Fruit fly (Drosophila melanogaster) whole organism, embryonic: ENCODE data around the gene Rrp1.

Experiments
- Atf3 ChIP-seq: fragments of 200-800 bp; sonication (Bioruptor generic); optimal IDR thresholded peaks from 3 replicates; lab custom pipeline; 2016; ENCODE audit warnings: missing biosample characterization, missing genetic modification characterization
- CG11398 ChIP-seq: fragments of 200-800 bp; sonication (Bioruptor generic); optimal IDR thresholded peaks from 2 replicates; lab custom pipeline; 2016; ENCODE audit warnings: missing biosample characterization, missing genetic modification characterization
- CG17361 ChIP-seq: fragments of 200-800 bp; sonication (Bioruptor generic); IDR thresholded peaks from 3 replicates; pipeline ENCODE4 v1.3.6; 2022; ENCODE audit warnings: missing biosample characterization, missing genetic modification characterization
- CG2889 ChIP-seq: fragments of 200-800 bp; sonication (Bioruptor generic); IDR thresholded peaks from 3 replicates; pipeline ENCODE4 v1.3.6; 2022; ENCODE audit warnings: missing biosample characterization, missing genetic modification characterization
- Max ChIP-seq: fragments of 200-800 bp; sonication (Bioruptor generic); optimal IDR thresholded peaks from 2 replicates; lab custom pipeline; 2016; ENCODE audit warnings: missing biosample characterization, mild to moderate bottlenecking, missing genetic modification characterization
- TFAM ChIP-seq: fragments of 200-800 bp; sonication (Bioruptor generic); optimal IDR thresholded peaks from 2 replicates; lab custom pipeline; 2017; ENCODE audit warnings: missing biosample characterization, missing genetic modification characterization, inconsistent platforms
- ewg ChIP-seq: fragments of 200-800 bp; sonication (Bioruptor generic); optimal IDR thresholded peaks from 3 replicates; lab custom pipeline; 2017; ENCODE audit warnings: mild to moderate bottlenecking, missing biosample characterization, missing genetic modification reagents, missing genetic modification characterization
- nau ChIP-seq: fragments of 200-800 bp; sonication (Bioruptor generic); optimal IDR thresholded peaks from 3 replicates; lab custom pipeline; 2017; ENCODE audit warnings: missing biosample characterization, mild to moderate bottlenecking, missing genetic modification characterization, missing genetic modification reagents
- rib ChIP-seq: fragments of 200-800 bp; sonication (Bioruptor generic); IDR thresholded peaks from 2 replicates; pipeline ENCODE4 v1.3.6; 2022; ENCODE audit warnings: missing biosample characterization, missing genetic modification characterization
- salm ChIP-seq: fragments of 200-800 bp; sonication (Bioruptor generic); optimal IDR thresholded peaks from 2 replicates; lab custom pipeline; 2018; ENCODE audit warnings: missing biosample characterization, mild to moderate bottlenecking, missing genetic modification characterization
- ttk ChIP-seq: fragments of 200-800 bp; sonication (Bioruptor generic); IDR thresholded peaks from 2 replicates; pipeline ENCODE4 v2.1.2; 2022; ENCODE audit warnings: missing biosample characterization, missing genetic modification characterization

dm6 chr2L:2966917-2967316 lies 5.4 kb downstream of the Rrp1 start:
- TF ChIP-seq Max (GFP tag; lab: Kevin White, UChicago) = no peak
- TF ChIP-seq TFAM = no peak
- TF ChIP-seq CG2889 (GFP tag; lab: Robert Waterston, UW) = no peak
- TF ChIP-seq ewg (GFP tag; lab: Kevin White, UChicago) = no peak
- no peak for TF ChIP-seq CG11398 (GFP tag; lab: Kevin White, UChicago)
- TF ChIP-seq rib (GFP tag; lab: Robert Waterston, UW) = no peak
- TF ChIP-seq salm (tag; lab: Kevin White, UChicago) = no peak
- TF ChIP-seq nau (GFP tag; lab: Kevin White, UChicago) = no peak
- 0 out of 3 replicates have a peak, but pooled peaks have one; percentile 34 for TF ChIP-seq CG17361 (GFP tag; lab: Robert Waterston, UW)
- no peak for TF ChIP-seq Atf3 (GFP tag; lab: Kevin White, UChicago)
- TF ChIP-seq ttk (GFP tag; lab: Robert Waterston, UW) = no peak
